Fruit fly (Drosophila melanogaster) whole organism, embryonic: Measurements from ENCODE around the gene CG14721.

ENCODE experiments used
- Atf3 ChIP-seq: fragments of 200-800 bp; sonication (Bioruptor generic); optimal IDR thresholded peaks from 3 replicates; lab custom pipeline; 2016; ENCODE audit warnings: missing biosample characterization, missing genetic modification characterization
- Awh ChIP-seq: fragments of 200-800 bp; sonication (Bioruptor generic); IDR thresholded peaks from 2 replicates; pipeline ENCODE4, ENCODE4 v1.3.6; 2022; ENCODE audit warnings: missing biosample characterization, missing genetic modification characterization
- C15 ChIP-seq: fragments of 200-800 bp; sonication (Bioruptor generic); IDR thresholded peaks from 3 replicates; pipeline ENCODE4 v1.3.6; 2022; ENCODE audit warnings: missing biosample characterization, missing genetic modification characterization
- CG1024 ChIP-seq: fragments of 200-800 bp; sonication (Bioruptor generic); IDR thresholded peaks from 2 replicates; pipeline ENCODE4 v1.3.6; 2022; ENCODE audit warnings: missing biosample characterization, missing genetic modification characterization
- CG10462 ChIP-seq: fragments of 200-800 bp; sonication (Bioruptor generic); optimal IDR thresholded peaks from 2 replicates; lab custom pipeline; 2016; ENCODE audit warnings: missing biosample characterization, missing genetic modification characterization
- CG10543 ChIP-seq: fragments of 200-800 bp; sonication (Bioruptor generic); optimal IDR thresholded peaks from 3 replicates; lab custom pipeline; 2017; ENCODE audit warnings: missing biosample characterization, mild to moderate bottlenecking, missing genetic modification characterization, moderate library complexity
- CG13296 ChIP-seq: fragments of 200-800 bp; sonication (Bioruptor generic); optimal IDR thresholded peaks from 3 replicates; lab custom pipeline; 2018; ENCODE audit warnings: missing biosample characterization, mild to moderate bottlenecking, missing genetic modification characterization
- CG13775 ChIP-seq: fragments of 200-800 bp; sonication (Bioruptor generic); optimal IDR thresholded peaks from 3 replicates; lab custom pipeline; 2017; ENCODE audit warnings: missing biosample characterization, mild to moderate bottlenecking, missing genetic modification characterization
- CG15514 ChIP-seq: fragments of 200-800 bp; sonication (Bioruptor generic); optimal IDR thresholded peaks from 3 replicates; lab custom pipeline; 2017; ENCODE audit warnings: missing biosample characterization, missing genetic modification characterization, mild to moderate bottlenecking, moderate library complexity, missing genetic modification reagents
- CG17568 ChIP-seq: fragments of 200-800 bp; sonication (Bioruptor generic); optimal IDR thresholded peaks from 2 replicates; lab custom pipeline; 2018; ENCODE audit warnings: missing biosample characterization, mild to moderate bottlenecking, missing genetic modification characterization, moderate library complexity
- CG3065 ChIP-seq: fragments of 200-800 bp; sonication (Bioruptor generic); optimal IDR thresholded peaks from 2 replicates; lab custom pipeline; 2016; ENCODE audit warnings: missing biosample characterization, missing genetic modification characterization
- CG32767 ChIP-seq: fragments of 200-800 bp; sonication (Bioruptor generic); IDR thresholded peaks from 2 replicates; pipeline ENCODE4 v1.3.6; 2022; ENCODE audit warnings: missing biosample characterization, missing genetic modification characterization
- CG32772 ChIP-seq: fragments of 200-800 bp; sonication (Bioruptor generic); IDR thresholded peaks from 2 replicates; pipeline ENCODE4 v1.3.6; 2022; ENCODE audit warnings: missing biosample characterization, missing genetic modification characterization
- CG34224 ChIP-seq: fragments of 200-800 bp; sonication (Bioruptor generic); IDR thresholded peaks from 3 replicates; pipeline ENCODE4 v1.3.6; 2022; ENCODE audit warnings: missing biosample characterization, missing genetic modification characterization; ENCODE audit not compliant: partially characterized antibody
- CG4360 ChIP-seq: fragments of 200-800 bp; sonication (Bioruptor generic); IDR thresholded peaks from 2 replicates; pipeline ENCODE4 v1.3.6; 2022; ENCODE audit warnings: missing biosample characterization, missing genetic modification characterization
- CG5245 ChIP-seq: fragments of 200-800 bp; sonication (Bioruptor generic); optimal IDR thresholded peaks from 3 replicates; lab custom pipeline; 2016; ENCODE audit warnings: missing biosample characterization, missing genetic modification characterization
- CG6765 ChIP-seq: fragments of 200-800 bp; sonication (Bioruptor generic); optimal IDR thresholded peaks from 3 replicates; lab custom pipeline; 2017; ENCODE audit warnings: missing biosample characterization, mild to moderate bottlenecking, missing genetic modification characterization
- CG7271 ChIP-seq: fragments of 200-800 bp; sonication (Bioruptor generic); optimal IDR thresholded peaks from 2 replicates; lab custom pipeline; 2018; ENCODE audit warnings: missing biosample characterization, mild to moderate bottlenecking, missing genetic modification characterization, moderate library complexity
- CG7839 ChIP-seq: fragments of 200-800 bp; sonication (Bioruptor generic); optimal IDR thresholded peaks from 3 replicates; lab custom pipeline; 2018; ENCODE audit warnings: missing biosample characterization, mild to moderate bottlenecking, missing genetic modification characterization, moderate library complexity
- CG9609 ChIP-seq: fragments of 200-800 bp; sonication (Bioruptor generic); optimal IDR thresholded peaks from 3 replicates; lab custom pipeline; 2016; ENCODE audit warnings: missing biosample characterization, missing genetic modification characterization
- CTCF ChIP-seq: fragments of 200-800 bp; sonication (Bioruptor generic); optimal IDR thresholded peaks from 2 replicates; lab custom pipeline; 2017; ENCODE audit warnings: missing biosample characterization, mild to moderate bottlenecking, missing genetic modification characterization, moderate library complexity
- Chrac-16 ChIP-seq: fragments of 200-800 bp; sonication (Bioruptor generic); optimal IDR thresholded peaks from 3 replicates; lab custom pipeline; 2016; ENCODE audit warnings: missing biosample characterization, missing genetic modification characterization
- Dad ChIP-seq: fragments of 200-800 bp; sonication (Bioruptor generic); optimal IDR thresholded peaks from 3 replicates; lab custom pipeline; 2016; ENCODE audit warnings: missing biosample characterization, missing genetic modification characterization
- Dip3 ChIP-seq: fragments of 200-800 bp; sonication (Bioruptor generic); optimal IDR thresholded peaks from 3 replicates; lab custom pipeline; 2016; ENCODE audit warnings: missing biosample characterization, missing genetic modification characterization
- Doc2 ChIP-seq: fragments of 200-800 bp; sonication (Bioruptor generic); IDR thresholded peaks from 2 replicates; pipeline ENCODE4 v1.3.6; 2022; ENCODE audit warnings: missing biosample characterization, missing genetic modification characterization
- Ets65A ChIP-seq: fragments of 200-800 bp; sonication (Bioruptor generic); peaks from one replicate; lab custom pipeline; 2016; ENCODE audit warnings: missing biosample characterization, missing genetic modification characterization
- Med ChIP-seq: fragments of 200-800 bp; sonication (Bioruptor generic); peaks from one replicate; lab custom pipeline; 2016; ENCODE audit warnings: missing biosample characterization, missing genetic modification characterization, mild to moderate bottlenecking, inconsistent platforms, moderate library complexity
- Myb ChIP-seq: fragments of 200-800 bp; sonication (Bioruptor generic); optimal IDR thresholded peaks from 2 replicates; lab custom pipeline; 2016; ENCODE audit warnings: missing biosample characterization, missing genetic modification characterization
- Neu2 ChIP-seq: fragments of 200-800 bp; sonication (Bioruptor generic); optimal IDR thresholded peaks from 3 replicates; lab custom pipeline; 2016; ENCODE audit warnings: missing biosample characterization, missing genetic modification characterization, borderline replicate concordance
- Opbp ChIP-seq: fragments of 200-800 bp; sonication (Bioruptor generic); IDR thresholded peaks from 3 replicates; pipeline ENCODE4 v1.3.6; 2022; ENCODE audit warnings: missing biosample characterization, missing genetic modification characterization; ENCODE audit not compliant: partially characterized antibody
- Pdp1 ChIP-seq, 2 experiments: fragments of 200-800 bp; sonication (Bioruptor generic); optimal IDR thresholded peaks; 3 replicates each; lab custom pipeline; 2016; ENCODE audit warnings: missing biosample characterization in 2 of 2, missing genetic modification characterization in 2 of 2, mild to moderate bottlenecking in 1 of 2, moderate library complexity in 1 of 2
- Ravus ChIP-seq: fragments of 200-800 bp; sonication (Bioruptor generic); IDR thresholded peaks from 2 replicates; pipeline ENCODE4 v1.3.6; 2022; ENCODE audit warnings: missing biosample characterization, missing genetic modification characterization
- Vsx1 ChIP-seq: fragments of 200-800 bp; sonication (Bioruptor generic); optimal IDR thresholded peaks from 2 replicates; lab custom pipeline; 2017; ENCODE audit warnings: missing biosample characterization, mild to moderate bottlenecking, missing genetic modification characterization, missing genetic modification reagents
- YL-1 ChIP-seq: fragments of 200-800 bp; sonication (Bioruptor generic); optimal IDR thresholded peaks from 3 replicates; lab custom pipeline; 2017; ENCODE audit warnings: missing biosample characterization, mild to moderate bottlenecking, missing genetic modification characterization
- al ChIP-seq: fragments of 200-800 bp; sonication (Bioruptor generic); IDR thresholded peaks from 2 replicates; pipeline ENCODE4 v1.3.6; 2022; ENCODE audit warnings: missing biosample characterization, missing genetic modification characterization
- dpn ChIP-seq, 2 experiments: fragments of 200-800 bp; sonication (Bioruptor generic); optimal IDR thresholded peaks; 3 replicates each; lab custom pipeline; 2016; ENCODE audit warnings: missing biosample characterization in 2 of 2, missing genetic modification characterization in 2 of 2
- ems ChIP-seq: fragments of 200-800 bp; sonication (Bioruptor generic); optimal IDR thresholded peaks from 3 replicates; lab custom pipeline; 2016; ENCODE audit warnings: missing biosample characterization, missing genetic modification characterization
- gce ChIP-seq: fragments of 200-800 bp; sonication (Bioruptor generic); IDR thresholded peaks from 3 replicates; pipeline ENCODE4 v1.3.6; 2022; ENCODE audit warnings: missing biosample characterization, missing genetic modification characterization
- gsb-n ChIP-seq: fragments of 200-800 bp; sonication (Bioruptor generic); optimal IDR thresholded peaks from 3 replicates; lab custom pipeline; 2018; ENCODE audit warnings: missing biosample characterization, mild to moderate bottlenecking, missing genetic modification characterization
- h ChIP-seq: fragments of >200 bp; optimal IDR thresholded peaks from 2 replicates; lab custom pipeline; 2017
- hbn ChIP-seq: fragments of 200-800 bp; sonication (Bioruptor generic); IDR thresholded peaks from 2 replicates; pipeline ENCODE4 v1.3.6; 2022; ENCODE audit warnings: missing biosample characterization, missing genetic modification characterization; ENCODE audit not compliant: partially characterized antibody
- her ChIP-seq: fragments of 200-800 bp; sonication (Bioruptor generic); optimal IDR thresholded peaks from 2 replicates; lab custom pipeline; 2016; ENCODE audit warnings: missing biosample characterization, missing genetic modification characterization
- inv ChIP-seq: fragments of 200-800 bp; sonication (Bioruptor generic); IDR thresholded peaks from 2 replicates; pipeline ENCODE4 v1.3.6; 2022; ENCODE audit warnings: missing biosample characterization, missing genetic modification characterization; ENCODE audit not compliant: partially characterized antibody
- kni ChIP-seq: fragments of 200-800 bp; sonication (Bioruptor generic); optimal IDR thresholded peaks from 3 replicates; lab custom pipeline; 2017; ENCODE audit warnings: mild to moderate bottlenecking, missing biosample characterization, missing genetic modification reagents, missing genetic modification characterization
- oc ChIP-seq: fragments of 200-800 bp; sonication (Bioruptor generic); optimal IDR thresholded peaks from 2 replicates; lab custom pipeline; 2018; ENCODE audit warnings: missing biosample characterization, mild to moderate bottlenecking, missing genetic modification characterization, moderate library complexity
- phol ChIP-seq: fragments of 200-800 bp; sonication (Bioruptor generic); optimal IDR thresholded peaks from 3 replicates; lab custom pipeline; 2018; ENCODE audit warnings: missing biosample characterization, mild to moderate bottlenecking, missing genetic modification characterization, moderate library complexity
- pzg ChIP-seq: fragments of 200-800 bp; sonication (Bioruptor generic); optimal IDR thresholded peaks from 3 replicates; lab custom pipeline; 2018; ENCODE audit warnings: missing biosample characterization, mild to moderate bottlenecking, missing genetic modification characterization, moderate library complexity
- sima ChIP-seq: fragments of 200-800 bp; sonication (Bioruptor generic); optimal IDR thresholded peaks from 2 replicates; lab custom pipeline; 2016; ENCODE audit warnings: missing biosample characterization, missing genetic modification characterization
- sisA ChIP-seq: fragments of 200-800 bp; sonication (Bioruptor generic); IDR thresholded peaks from 2 replicates; pipeline ENCODE4 v1.3.6; 2022; ENCODE audit warnings: missing biosample characterization, missing genetic modification characterization
- slou ChIP-seq: fragments of 200-800 bp; sonication (Bioruptor generic); optimal IDR thresholded peaks from 3 replicates; lab custom pipeline; 2016; ENCODE audit warnings: missing biosample characterization, missing genetic modification characterization
- stc ChIP-seq: fragments of 200-800 bp; sonication (Bioruptor generic); IDR thresholded peaks from 2 replicates; pipeline ENCODE4 v1.3.6; 2022; ENCODE audit warnings: missing biosample characterization, missing genetic modification characterization
- unc-4 ChIP-seq: fragments of 200-800 bp; sonication (Bioruptor generic); IDR thresholded peaks from 2 replicates; pipeline ENCODE4 v1.3.6; 2022; ENCODE audit warnings: missing biosample characterization, missing genetic modification characterization; ENCODE audit not compliant: partially characterized antibody

Gene CG14721

DNA sequence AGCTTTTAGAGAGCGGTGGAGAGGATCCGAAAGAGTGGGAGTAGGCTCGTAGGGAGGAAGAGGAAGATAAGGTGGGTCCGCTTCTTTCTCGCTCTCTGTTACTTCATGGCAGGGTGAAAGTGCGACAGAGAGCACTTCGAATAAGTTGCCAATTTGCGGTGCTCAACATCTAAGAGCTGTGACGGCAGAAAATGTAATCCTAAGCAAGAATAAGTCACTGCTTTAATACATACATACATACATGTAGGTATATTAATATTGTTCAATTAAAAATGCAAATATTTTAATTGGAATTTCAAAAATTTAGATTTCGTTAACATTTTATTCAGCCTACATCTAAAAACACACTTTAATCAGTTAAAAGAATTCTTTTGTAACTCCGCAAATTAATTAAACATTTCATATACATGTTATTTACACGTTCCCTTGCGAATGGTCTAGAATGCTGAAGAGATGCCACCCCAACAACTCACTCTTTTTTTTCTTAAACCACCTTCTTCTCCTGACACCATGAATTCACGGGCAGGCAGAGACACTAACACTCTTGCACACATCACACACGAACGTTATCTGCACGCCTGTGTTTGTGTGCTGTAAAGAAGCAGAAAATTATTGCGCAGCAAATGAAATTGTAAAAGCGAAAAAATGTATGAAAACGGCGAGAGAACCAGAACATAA is 23.4 kb downstream of the CG14721 start (continued):
- TF ChIP-seq ems, result no peak
- no peak for TF ChIP-seq CTCF (GFP tag; lab: Kevin White, UChicago)
- peak in 1 of 2 experiments; percentile 5 for TF ChIP-seq dpn (GFP tag; optimal IDR thresholded peaks at IDR 0.05; lab: Kevin White, UChicago)
- TF ChIP-seq CG4360 (GFP tag; lab: Robert Waterston, UW), result no peak
- no peak for TF ChIP-seq oc
- no peak for TF ChIP-seq CG9609 (GFP tag; lab: Kevin White, UChicago)
- no peak for TF ChIP-seq stc (GFP tag; lab: Robert Waterston, UW)
- no peak for TF ChIP-seq Neu2 (GFP tag; lab: Kevin White, UChicago)
- TF ChIP-seq CG5245 (GFP tag; lab: Kevin White, UChicago), result no peak
- TF ChIP-seq Doc2, result no peak
- TF ChIP-seq Ets65A (GFP tag; lab: Kevin White, UChicago), result no peak
- no peak for TF ChIP-seq sisA (GFP tag; lab: Robert Waterston, UW)
- peak; percentile 28 for TF ChIP-seq CG13775 (GFP tag; lab: Kevin White, UChicago)
- no peak for TF ChIP-seq kni (GFP tag; lab: Kevin White, UChicago)
- TF ChIP-seq al, result no peak
- TF ChIP-seq CG13296 (GFP tag; lab: Kevin White, UChicago), result peak; percentile 29
- no peak for TF ChIP-seq Awh (GFP tag; lab: Robert Waterston, UW)
- peak; percentile 71 for TF ChIP-seq Med
- no peak for TF ChIP-seq pzg (GFP tag; lab: Kevin White, UChicago)
- no peak for TF ChIP-seq sima (GFP tag; lab: Kevin White, UChicago)
- no peak for TF ChIP-seq unc-4 (GFP tag; lab: Robert Waterston, UW)
- no peak for TF ChIP-seq CG17568 (GFP tag; lab: Kevin White, UChicago)
- no peak for TF ChIP-seq CG7271 (tag; lab: Kevin White, UChicago)
- no peak for TF ChIP-seq Opbp (GFP tag; lab: Robert Waterston, UW)
- no peak for TF ChIP-seq CG32767 (GFP tag; lab: Robert Waterston, UW)
- no peak for TF ChIP-seq CG1024 (GFP tag; lab: Robert Waterston, UW)
- no peak for TF ChIP-seq CG3065 (GFP tag; lab: Kevin White, UChicago)
- no peak for TF ChIP-seq Chrac-16 (GFP tag; lab: Kevin White, UChicago)
- TF ChIP-seq Vsx1 (GFP tag; lab: Kevin White, UChicago), result no peak
- TF ChIP-seq Ravus, result no peak
- TF ChIP-seq CG34224 (GFP tag; lab: Robert Waterston, UW), result no peak
- TF ChIP-seq gce, result no peak
- no peak for TF ChIP-seq h
- no peak for TF ChIP-seq CG32772 (GFP tag; lab: Robert Waterston, UW)
- TF ChIP-seq Myb (GFP tag; lab: Kevin White, UChicago), result no peak
- no peak for TF ChIP-seq C15 (GFP tag; lab: Robert Waterston, UW)
- TF ChIP-seq hbn (GFP tag; lab: Robert Waterston, UW), result no peak
- TF ChIP-seq inv, result no peak
- no peak for TF ChIP-seq her (GFP tag; lab: Kevin White, UChicago)
- no peak for TF ChIP-seq Dad (GFP tag; lab: Kevin White, UChicago)
- peak; percentile 37 for TF ChIP-seq YL-1 (GFP tag; lab: Kevin White, UChicago)
- TF ChIP-seq CG10462 (GFP tag; lab: Kevin White, UChicago), result no peak
- TF ChIP-seq CG7839 (tag; lab: Kevin White, UChicago), result peak; percentile 38
- TF ChIP-seq slou (GFP tag; lab: Kevin White, UChicago), result no peak
- TF ChIP-seq CG10543 (GFP tag; lab: Kevin White, UChicago), result no peak
- no peak for TF ChIP-seq Pdp1 (GFP tag; optimal IDR thresholded peaks at IDR 0.05; lab: Kevin White, UChicago)
- no peak for TF ChIP-seq gsb-n (tag; lab: Kevin White, UChicago)
- no peak for TF ChIP-seq Atf3 (GFP tag; lab: Kevin White, UChicago)
- no peak for TF ChIP-seq phol (tag; lab: Kevin White, UChicago)
- TF ChIP-seq CG15514 (GFP tag; lab: Kevin White, UChicago), result no peak
- no peak for TF ChIP-seq Dip3 (GFP tag; lab: Kevin White, UChicago)
- TF ChIP-seq CG6765 (GFP tag; lab: Kevin White, UChicago), result peak; percentile 21
